Worm (Caenorhabditis elegans) whole organism, L3 larva: ENCODE results near the gene srh-258.

Source experiments
- ceh-82 ChIP-seq: fragments of 150-350 bp; optimal IDR thresholded peaks from 2 replicates; lab custom pipeline; 2014; ENCODE audit warnings: missing biosample characterization, missing genetic modification characterization
- lsy-12 ChIP-seq: sonication (generic microtip); optimal IDR thresholded peaks from 2 replicates; lab custom pipeline; 2016; ENCODE audit warnings: mild to moderate bottlenecking, missing genetic modification characterization, missing compliant biosample characterization

- TF ChIP-seq ceh-82 (tag; lab: Kevin White, UChicago): no peak
- no peak for TF ChIP-seq lsy-12 (tag; lab: Kevin White, UChicago)
Observed at ce11 chrV:15388820-15389384, 16.1 kb upstream of the srh-258 start, which contains the start of gene srh-170.
